Worm (Caenorhabditis elegans) whole organism, late embryonic: ENCODE data around the gene rom-2.

Experiments used
- ceh-24 ChIP-seq: sonication (generic microtip); optimal IDR thresholded peaks from 2 replicates; lab custom pipeline; 2016; ENCODE audit warnings: mild to moderate bottlenecking, missing genetic modification characterization, missing compliant biosample characterization
- elt-4 ChIP-seq: sonication (generic microtip); optimal IDR thresholded peaks from 2 replicates; lab custom pipeline; 2016; ENCODE audit warnings: missing genetic modification characterization, missing compliant biosample characterization
- pqm-1 ChIP-seq: sonication (generic microtip); optimal IDR thresholded peaks from 2 replicates; lab custom pipeline; 2016; ENCODE audit warnings: missing genetic modification characterization, missing compliant biosample characterization
- unc-3 ChIP-seq, 2 experiments: fragments of 200-800 bp in 1 of 2; sonication (Bioruptor generic) in 1 of 2; sonication (generic microtip) in 1 of 2; conservative IDR thresholded peaks in 1 of 2; optimal IDR thresholded peaks in 1 of 2; 2 replicates each; pipeline versions ENCODE4 v1.3.6 to Lab custom; 2016 to 2022; ENCODE audit warnings: missing compliant biosample characterization in 2 of 2, missing genetic modification characterization in 2 of 2, missing genetic modification reagents in 1 of 2
- unc-55 ChIP-seq: sonication (generic microtip); optimal IDR thresholded peaks from 2 replicates; lab custom pipeline; 2017; ENCODE audit warnings: missing biosample characterization, missing genetic modification reagents, missing genetic modification characterization

- no peak for TF ChIP-seq elt-4 (tag; lab: Kevin White, UChicago)
- no peak for TF ChIP-seq unc-55 (GFP tag; lab: Kevin White, UChicago)
- no peak for TF ChIP-seq pqm-1 (tag; lab: Kevin White, UChicago)
- TF ChIP-seq ceh-24 (tag; lab: Kevin White, UChicago), result no peak
- TF ChIP-seq unc-3 (GFP tag; conservative IDR thresholded peaks at IDR 0.05; lab: Robert Waterston, UW), result no peak
- TF ChIP-seq unc-3 (tag; optimal IDR thresholded peaks at IDR 0.05; lab: Kevin White, UChicago), result no peak
Observed at ce11 chrIII:9561158-9561557, 34.3 kb downstream of the rom-2 start, which contains the start of gene C48B4.8.
